Fruit fly (Drosophila melanogaster) whole organism, embryonic: ENCODE data around the gene CheB38b.

ENCODE experiments used
- CG12744 ChIP-seq: fragments of 200-800 bp; sonication (Bioruptor generic); optimal IDR thresholded peaks from 2 replicates; lab custom pipeline; 2016; ENCODE audit warnings: missing biosample characterization, missing genetic modification characterization
- CG33557 ChIP-seq: fragments of 200-800 bp; sonication (Bioruptor generic); optimal IDR thresholded peaks from 2 replicates; lab custom pipeline; 2019; ENCODE audit warnings: missing biosample characterization, mild to moderate bottlenecking, missing genetic modification characterization, moderate library complexity
- CG4360 ChIP-seq: fragments of 200-800 bp; sonication (Bioruptor generic); IDR thresholded peaks from 2 replicates; pipeline ENCODE4 v1.3.6; 2022; ENCODE audit warnings: missing biosample characterization, missing genetic modification characterization
- CG43689 ChIP-seq: fragments of 200-800 bp; sonication (Bioruptor generic); IDR thresholded peaks from 2 replicates; pipeline ENCODE4 v1.3.6; 2022; ENCODE audit warnings: missing biosample characterization, missing genetic modification characterization
- Eip74EF ChIP-seq, 2 experiments: fragments of 200-800 bp in 1 of 2; fragments of >200 bp in 1 of 2; sonication (Bioruptor generic) in 1 of 2; optimal IDR thresholded peaks; 2 replicates each; lab custom pipeline; 2017 to 2019; ENCODE audit warnings: missing biosample characterization in 2 of 2, missing genetic modification characterization in 2 of 2, mild to moderate bottlenecking in 1 of 2, moderate library complexity in 1 of 2
- Hr51 ChIP-seq, 2 experiments: fragments of 200-800 bp; sonication (Bioruptor generic); optimal IDR thresholded peaks; 2 replicates in 1 of 2; 3 replicates in 1 of 2; lab custom pipeline; 2016 to 2018; ENCODE audit warnings: missing biosample characterization in 2 of 2, missing genetic modification characterization in 2 of 2, mild to moderate bottlenecking in 1 of 2, moderate library complexity in 1 of 2
- Mrtf ChIP-seq: fragments of 200-800 bp; sonication (Bioruptor generic); IDR thresholded peaks from 3 replicates; pipeline ENCODE4 v1.3.6; 2022; ENCODE audit warnings: missing biosample characterization, missing genetic modification characterization
- ara ChIP-seq: fragments of 200-800 bp; sonication (Bioruptor generic); IDR thresholded peaks from 2 replicates; pipeline ENCODE4 v1.3.6; 2022; ENCODE audit warnings: missing biosample characterization, missing genetic modification characterization
- disco-r ChIP-seq: fragments of 200-800 bp; sonication (Bioruptor generic); optimal IDR thresholded peaks from 2 replicates; lab custom pipeline; 2016; ENCODE audit warnings: missing biosample characterization, missing genetic modification characterization
- en ChIP-seq: fragments of 200-800 bp; sonication (Bioruptor generic); optimal IDR thresholded peaks from 2 replicates; lab custom pipeline; 2016; ENCODE audit warnings: missing biosample characterization, missing genetic modification characterization
- lab ChIP-seq: fragments of 200-800 bp; sonication (Bioruptor generic); optimal IDR thresholded peaks from 3 replicates; lab custom pipeline; 2017; ENCODE audit warnings: missing biosample characterization, missing genetic modification characterization, mild to moderate bottlenecking, moderate library complexity, missing genetic modification reagents
- mam ChIP-seq: fragments of 200-800 bp; sonication (Bioruptor generic); optimal IDR thresholded peaks from 3 replicates; lab custom pipeline; 2016; ENCODE audit warnings: missing biosample characterization, missing genetic modification characterization
- pho ChIP-seq: fragments of 200-800 bp; sonication (Bioruptor generic); optimal IDR thresholded peaks from 2 replicates; lab custom pipeline; 2016; ENCODE audit warnings: missing biosample characterization, missing genetic modification characterization
- unc-4 ChIP-seq: fragments of 200-800 bp; sonication (Bioruptor generic); IDR thresholded peaks from 2 replicates; pipeline ENCODE4 v1.3.6; 2022; ENCODE audit warnings: missing biosample characterization, missing genetic modification characterization; ENCODE audit not compliant: partially characterized antibody

DNA sequence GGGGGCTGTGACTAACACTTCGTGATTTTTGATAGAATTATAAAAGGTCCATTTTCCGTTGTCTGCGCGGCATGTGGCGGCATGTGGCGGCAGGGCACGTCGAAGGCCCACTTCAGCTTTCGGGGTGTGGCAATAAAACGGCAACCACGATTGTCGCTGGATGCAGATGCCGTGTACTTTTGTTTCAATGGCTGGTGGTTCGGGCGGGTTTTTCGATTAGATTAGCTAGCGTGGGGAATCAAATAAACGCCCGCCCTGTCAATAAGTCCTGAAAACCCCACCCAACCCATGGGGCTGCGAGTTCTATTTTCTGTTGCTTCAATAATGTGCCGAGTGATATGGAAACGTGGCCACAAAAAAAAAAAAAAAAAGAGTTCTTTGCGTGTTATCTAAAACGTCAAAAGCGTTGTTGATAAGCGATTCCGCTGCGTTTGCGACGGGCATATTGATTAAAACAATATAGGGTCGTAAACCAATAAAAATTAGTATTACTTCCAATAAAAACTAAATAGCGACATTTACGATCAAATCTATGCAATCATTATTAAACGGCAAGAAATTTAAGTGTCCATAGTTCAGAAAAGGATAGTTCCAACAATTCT lies 43.5 kb downstream of the CheB38b start:
- TF ChIP-seq CG12744 (GFP tag; lab: Kevin White, UChicago) (no peak), Hr51 (GFP tag; optimal IDR thresholded peaks at IDR 0.05; lab: Kevin White, UChicago) (peak in 1 of 2 experiments; percentile 35), pho (no peak), ara (GFP tag; lab: Robert Waterston, UW) (no peak), Mrtf (no peak), lab (GFP tag; lab: Kevin White, UChicago) (no peak), CG43689 (no peak), Eip74EF (GFP tag; optimal IDR thresholded peaks at IDR 0.05; lab: Kevin White, UChicago) (no peak), unc-4 (no peak), CG4360 (GFP tag; lab: Robert Waterston, UW) (no peak), CG33557 (GFP tag; lab: Kevin White, UChicago) (no peak), disco-r (no peak), en (GFP tag; lab: Kevin White, UChicago) (no peak), mam (GFP tag; lab: Kevin White, UChicago) (no peak)
